Fruit fly (Drosophila melanogaster) whole organism, embryonic: ENCODE data around the gene Eno.

Experiments
- Bdp1 ChIP-seq: fragments of 200-800 bp; sonication (Bioruptor generic); optimal IDR thresholded peaks from 3 replicates; lab custom pipeline; 2016; ENCODE audit warnings: missing biosample characterization, missing genetic modification characterization
- Blimp-1 ChIP-seq: fragments of 200-800 bp; sonication (Bioruptor generic); optimal IDR thresholded peaks from 3 replicates; lab custom pipeline; 2018; ENCODE audit warnings: missing biosample characterization, missing genetic modification characterization, mild to moderate bottlenecking, moderate library complexity, missing genetic modification reagents
- Bteb2 ChIP-seq: fragments of 200-800 bp; sonication (Bioruptor generic); optimal IDR thresholded peaks from 2 replicates; lab custom pipeline; 2016; ENCODE audit warnings: missing biosample characterization, missing genetic modification characterization
- C15 ChIP-seq: fragments of 200-800 bp; sonication (Bioruptor generic); IDR thresholded peaks from 3 replicates; pipeline ENCODE4 v1.3.6; 2022; ENCODE audit warnings: missing biosample characterization, missing genetic modification characterization
- CG10979 ChIP-seq: fragments of 200-800 bp; sonication (Bioruptor generic); optimal IDR thresholded peaks from 2 replicates; lab custom pipeline; 2018; ENCODE audit warnings: missing biosample characterization, mild to moderate bottlenecking, missing genetic modification characterization, moderate library complexity
- CG11456 ChIP-seq: fragments of 200-800 bp; sonication (Bioruptor generic); IDR thresholded peaks from 3 replicates; pipeline ENCODE4 v1.3.6; 2022; ENCODE audit warnings: missing biosample characterization, missing genetic modification characterization
- CG12071 ChIP-seq: fragments of 200-800 bp; sonication (Bioruptor generic); optimal IDR thresholded peaks from 3 replicates; lab custom pipeline; 2018; ENCODE audit warnings: missing biosample characterization, mild to moderate bottlenecking, missing genetic modification characterization
- CG13123 ChIP-seq: fragments of 200-800 bp; sonication (Bioruptor generic); optimal IDR thresholded peaks from 2 replicates; lab custom pipeline; 2016; ENCODE audit warnings: missing biosample characterization, missing genetic modification characterization
- CG14441 ChIP-seq: fragments of 200-800 bp; sonication (Bioruptor generic); IDR thresholded peaks from 2 replicates; pipeline ENCODE4 v1.3.6; 2022; ENCODE audit warnings: missing biosample characterization, missing genetic modification characterization
- CG14667 ChIP-seq: fragments of 200-800 bp; sonication (Bioruptor generic); IDR thresholded peaks from 2 replicates; pipeline ENCODE4 v1.3.6; 2022; ENCODE audit warnings: missing biosample characterization, missing genetic modification characterization
- CG15073 ChIP-seq: fragments of 200-800 bp; sonication (Bioruptor generic); optimal IDR thresholded peaks from 2 replicates; lab custom pipeline; 2016; ENCODE audit warnings: missing biosample characterization, missing genetic modification characterization
- CG15269 ChIP-seq: fragments of 200-800 bp; sonication (Bioruptor generic); optimal IDR thresholded peaks from 2 replicates; lab custom pipeline; 2018; ENCODE audit warnings: missing biosample characterization, mild to moderate bottlenecking, missing genetic modification characterization, moderate library complexity
- CG15601 ChIP-seq: fragments of 200-800 bp; sonication (Bioruptor generic); optimal IDR thresholded peaks from 3 replicates; lab custom pipeline; 2019; ENCODE audit warnings: missing biosample characterization, mild to moderate bottlenecking, missing genetic modification characterization, moderate library complexity
- CG16813 ChIP-seq: fragments of 200-800 bp; sonication (Bioruptor generic); IDR thresholded peaks from 3 replicates; pipeline ENCODE4 v1.3.6; 2022; ENCODE audit warnings: missing biosample characterization, missing genetic modification characterization; ENCODE audit not compliant: partially characterized antibody
- CG2120 ChIP-seq: fragments of 200-800 bp; sonication (Bioruptor generic); optimal IDR thresholded peaks from 3 replicates; lab custom pipeline; 2016; ENCODE audit warnings: missing biosample characterization, missing genetic modification characterization
- CG30431 ChIP-seq: fragments of 200-800 bp; sonication (Bioruptor generic); optimal IDR thresholded peaks from 2 replicates; lab custom pipeline; 2017; ENCODE audit warnings: missing biosample characterization, missing genetic modification characterization
- CG3281 ChIP-seq: fragments of 200-800 bp; sonication (Bioruptor generic); optimal IDR thresholded peaks from 3 replicates; lab custom pipeline; 2017; ENCODE audit warnings: missing biosample characterization, mild to moderate bottlenecking, missing genetic modification characterization
- CG6654 ChIP-seq: fragments of 200-800 bp; sonication (Bioruptor generic); optimal IDR thresholded peaks from 2 replicates; lab custom pipeline; 2017; ENCODE audit warnings: missing biosample characterization, mild to moderate bottlenecking, missing genetic modification characterization
- CG6854 ChIP-seq: fragments of 200-800 bp; sonication (Bioruptor generic); optimal IDR thresholded peaks from 3 replicates; lab custom pipeline; 2017; ENCODE audit warnings: missing biosample characterization, mild to moderate bottlenecking, missing genetic modification characterization
- CG7357 ChIP-seq: fragments of 200-800 bp; sonication (Bioruptor generic); IDR thresholded peaks from 3 replicates; pipeline ENCODE4 v1.3.6; 2022; ENCODE audit warnings: missing biosample characterization, missing genetic modification characterization
- CG7839 ChIP-seq: fragments of 200-800 bp; sonication (Bioruptor generic); optimal IDR thresholded peaks from 3 replicates; lab custom pipeline; 2018; ENCODE audit warnings: missing biosample characterization, mild to moderate bottlenecking, missing genetic modification characterization, moderate library complexity
- CG8478 ChIP-seq: fragments of >200 bp; optimal IDR thresholded peaks from 2 replicates; lab custom pipeline; 2018
- CG9215 ChIP-seq: fragments of 200-800 bp; sonication (Bioruptor generic); IDR thresholded peaks from 2 replicates; pipeline ENCODE4 v1.3.6; 2022; ENCODE audit warnings: missing biosample characterization, missing genetic modification characterization
- CG9876 ChIP-seq: fragments of 200-800 bp; sonication (Bioruptor generic); optimal IDR thresholded peaks from 2 replicates; lab custom pipeline; 2016; ENCODE audit warnings: missing biosample characterization, missing genetic modification characterization
- Chrac-16 ChIP-seq: fragments of 200-800 bp; sonication (Bioruptor generic); optimal IDR thresholded peaks from 3 replicates; lab custom pipeline; 2016; ENCODE audit warnings: missing biosample characterization, missing genetic modification characterization
- Dad ChIP-seq: fragments of 200-800 bp; sonication (Bioruptor generic); optimal IDR thresholded peaks from 3 replicates; lab custom pipeline; 2016; ENCODE audit warnings: missing biosample characterization, missing genetic modification characterization
- Dip3 ChIP-seq: fragments of 200-800 bp; sonication (Bioruptor generic); optimal IDR thresholded peaks from 3 replicates; lab custom pipeline; 2016; ENCODE audit warnings: missing biosample characterization, missing genetic modification characterization
- Dp ChIP-seq: fragments of 200-800 bp; sonication (Bioruptor generic); optimal IDR thresholded peaks from 2 replicates; lab custom pipeline; 2018; ENCODE audit warnings: missing biosample characterization, mild to moderate bottlenecking, missing genetic modification characterization, moderate library complexity
- Gug ChIP-seq: fragments of 200-800 bp; sonication (Bioruptor generic); IDR thresholded peaks from 4 replicates; pipeline ENCODE4 v1.3.6; 2022; ENCODE audit warnings: missing biosample characterization, missing genetic modification characterization
- HLH3B ChIP-seq: fragments of 200-800 bp; sonication (Bioruptor generic); IDR thresholded peaks from 2 replicates; pipeline ENCODE4 v1.3.6; 2022; ENCODE audit warnings: missing biosample characterization, missing genetic modification characterization
- HLH54F ChIP-seq: fragments of 200-800 bp; sonication (Bioruptor generic); optimal IDR thresholded peaks from 3 replicates; lab custom pipeline; 2016; ENCODE audit warnings: missing biosample characterization, missing genetic modification characterization
- Hmr ChIP-seq: fragments of 200-800 bp; sonication (Bioruptor generic); optimal IDR thresholded peaks from 3 replicates; lab custom pipeline; 2017; ENCODE audit warnings: mild to moderate bottlenecking, missing biosample characterization, missing genetic modification reagents, missing genetic modification characterization
- Oaz ChIP-seq: fragments of 200-800 bp; sonication (Bioruptor generic); IDR thresholded peaks from 2 replicates; pipeline ENCODE4 v1.3.6; 2022; ENCODE audit warnings: missing biosample characterization, missing genetic modification characterization
- Optix ChIP-seq: fragments of 200-800 bp; sonication (Bioruptor generic); IDR thresholded peaks from 3 replicates; pipeline ENCODE4 v1.3.6; 2022; ENCODE audit warnings: missing biosample characterization, missing genetic modification characterization
- Rx ChIP-seq: fragments of 200-800 bp; sonication (Bioruptor generic); IDR thresholded peaks from 2 replicates; pipeline ENCODE4 v1.3.6; 2022; ENCODE audit warnings: missing biosample characterization, missing genetic modification characterization
- Sry-β ChIP-seq: fragments of 200-800 bp; sonication (Bioruptor generic); optimal IDR thresholded peaks from 2 replicates; lab custom pipeline; 2018; ENCODE audit warnings: missing biosample characterization, mild to moderate bottlenecking, missing genetic modification characterization, moderate library complexity
- bab2 ChIP-seq: fragments of 200-800 bp; sonication (Bioruptor generic); optimal IDR thresholded peaks from 2 replicates; lab custom pipeline; 2016; ENCODE audit warnings: missing biosample characterization, missing genetic modification characterization
- cas ChIP-seq: fragments of 200-800 bp; sonication (Bioruptor generic); IDR thresholded peaks from 2 replicates; pipeline ENCODE4 v1.3.6; 2022; ENCODE audit warnings: missing biosample characterization, missing genetic modification characterization
- chn ChIP-seq: fragments of 200-800 bp; sonication (Bioruptor generic); optimal IDR thresholded peaks from 2 replicates; lab custom pipeline; 2016; ENCODE audit warnings: missing biosample characterization, missing genetic modification characterization
- eve ChIP-seq, 2 experiments: fragments of >200 bp; optimal IDR thresholded peaks; 2 replicates each; lab custom pipeline; 2017; ENCODE audit warnings: missing biosample characterization in 2 of 2, missing genetic modification characterization in 2 of 2
- kah ChIP-seq: fragments of 200-800 bp; sonication (Bioruptor generic); optimal IDR thresholded peaks from 2 replicates; lab custom pipeline; 2018; ENCODE audit warnings: missing biosample characterization, mild to moderate bottlenecking, missing genetic modification characterization
- nerfin-1 ChIP-seq: fragments of 200-800 bp; sonication (Bioruptor generic); optimal IDR thresholded peaks from 3 replicates; lab custom pipeline; 2019; ENCODE audit warnings: missing biosample characterization, mild to moderate bottlenecking, missing genetic modification characterization, moderate library complexity
- pho ChIP-seq: fragments of 200-800 bp; sonication (Bioruptor generic); optimal IDR thresholded peaks from 2 replicates; lab custom pipeline; 2016; ENCODE audit warnings: missing biosample characterization, missing genetic modification characterization
- ro ChIP-seq: fragments of 200-800 bp; sonication (Bioruptor generic); IDR thresholded peaks from 2 replicates; pipeline ENCODE4 v1.3.6; 2022; ENCODE audit warnings: missing biosample characterization, missing genetic modification characterization
- row ChIP-seq: fragments of 200-800 bp; sonication (Bioruptor generic); IDR thresholded peaks from 3 replicates; pipeline ENCODE4 v1.3.6; 2022; ENCODE audit warnings: missing biosample characterization, missing genetic modification characterization
- sens-2 ChIP-seq: fragments of 200-800 bp; sonication (Bioruptor generic); IDR thresholded peaks from 2 replicates; pipeline ENCODE4 v1.3.6; 2022; ENCODE audit warnings: missing biosample characterization, missing genetic modification characterization
- stc ChIP-seq: fragments of 200-800 bp; sonication (Bioruptor generic); IDR thresholded peaks from 2 replicates; pipeline ENCODE4 v1.3.6; 2022; ENCODE audit warnings: missing biosample characterization, missing genetic modification characterization
- tgo ChIP-seq: fragments of 200-800 bp; sonication (Bioruptor generic); IDR thresholded peaks from 3 replicates; pipeline ENCODE4 v1.3.6; 2022; ENCODE audit warnings: missing biosample characterization, missing genetic modification characterization
- trem ChIP-seq: fragments of 200-800 bp; optimal IDR thresholded peaks from 3 replicates; lab custom pipeline; 2019; ENCODE audit warnings: missing biosample characterization, mild to moderate bottlenecking, missing genetic modification characterization, moderate library complexity
- wek ChIP-seq: fragments of 200-800 bp; sonication (Bioruptor generic); optimal IDR thresholded peaks from 3 replicates; lab custom pipeline; 2018; ENCODE audit warnings: missing biosample characterization, mild to moderate bottlenecking, missing genetic modification characterization, moderate library complexity
- zen ChIP-seq: fragments of 200-800 bp; sonication (Bioruptor generic); optimal IDR thresholded peaks from 3 replicates; lab custom pipeline; 2018; ENCODE audit warnings: missing biosample characterization, mild to moderate bottlenecking, missing genetic modification characterization, moderate library complexity

The Eno gene

dm6 chr2L:1723135-1723936, 6.1 kb downstream of the Eno start (continued):
- TF ChIP-seq CG16813 (GFP tag; lab: Robert Waterston, UW) (no peak), Bteb2 (GFP tag; lab: Kevin White, UChicago) (no peak), Bdp1 (GFP tag; lab: Kevin White, UChicago) (no peak), Gug (GFP tag; lab: Robert Waterston, UW) (no peak), Optix (GFP tag; lab: Robert Waterston, UW) (no peak), pho (GFP tag; lab: Kevin White, UChicago) (no peak), CG15073 (GFP tag; lab: Kevin White, UChicago) (no peak), trem (no peak), chn (GFP tag; lab: Kevin White, UChicago) (no peak), Oaz (no peak), CG9876 (no peak), eve (GFP tag; optimal IDR thresholded peaks at IDR 0.05; lab: Kevin White, UChicago) (no peak), CG10979 (peak; percentile 22), CG30431 (no peak), kah (peak; percentile 23), sens-2 (no peak), CG6854 (GFP tag; lab: Kevin White, UChicago) (no peak), tgo (GFP tag; lab: Robert Waterston, UW) (no peak), CG8478 (lab: Kevin White, UChicago) (no peak), Dad (GFP tag; lab: Kevin White, UChicago) (peak; percentile 4), nerfin-1 (tag; lab: Kevin White, UChicago) (peak; percentile 12), row (peak; percentile 43; the same call in 1 of the 3 replicates), CG15601 (tag; lab: Kevin White, UChicago) (peak; percentile 65), bab2 (GFP tag; lab: Kevin White, UChicago) (no peak), ro (no peak), C15 (GFP tag; lab: Robert Waterston, UW) (no peak), stc (GFP tag; lab: Robert Waterston, UW) (no peak), CG12071 (no peak), CG7357 (GFP tag; lab: Robert Waterston, UW) (no peak), wek (GFP tag; lab: Kevin White, UChicago) (no peak), CG3281 (no peak), Sry-β (GFP tag; lab: Kevin White, UChicago) (no peak), Rx (GFP tag; lab: Robert Waterston, UW) (no peak), CG6654 (GFP tag; lab: Kevin White, UChicago) (no peak), CG14441 (0 out of 2 replicates have a peak, but pooled peaks have one; percentile 20), Hmr (GFP tag; lab: Kevin White, UChicago) (peak; percentile 5), CG13123 (GFP tag; lab: Kevin White, UChicago) (no peak), HLH3B (no peak), CG2120 (GFP tag; lab: Kevin White, UChicago) (peak; percentile 20), CG9215 (no peak), CG15269 (tag; lab: Kevin White, UChicago) (peak; percentile 50), Dp (GFP tag; lab: Kevin White, UChicago) (no peak), cas (GFP tag; lab: Robert Waterston, UW) (no peak), CG11456 (no peak), Dip3 (no peak), Chrac-16 (GFP tag; lab: Kevin White, UChicago) (no peak), HLH54F (GFP tag; lab: Kevin White, UChicago) (no peak), CG7839 (tag; lab: Kevin White, UChicago) (peak; percentile 43), Blimp-1 (peak; percentile 55), zen (tag; lab: Kevin White, UChicago) (peak; percentile 21), CG14667 (GFP tag; lab: Robert Waterston, UW) (no peak)
